Worm (Caenorhabditis elegans) whole organism, young adult: ENCODE data around the gene peli-1.

Source experiments
- B0336.3 ChIP-seq: fragments of 200-800 bp; sonication (Bioruptor generic); IDR thresholded peaks from 2 replicates; pipeline ENCODE4 v1.3.6; 2022; ENCODE audit warnings: missing genetic modification characterization, missing compliant biosample characterization
- him-1 ChIP-seq: sonication (generic microtip); optimal IDR thresholded peaks from 2 replicates; lab custom pipeline; 2016; ENCODE audit warnings: missing genotype, missing genetic modification reagents, missing genetic modification characterization, missing compliant biosample characterization
- xnd-1 ChIP-seq: sonication (generic microtip); optimal IDR thresholded peaks from 2 replicates; lab custom pipeline; 2016; ENCODE audit warnings: missing genotype, missing genetic modification reagents, missing genetic modification characterization, missing compliant biosample characterization

DNA sequence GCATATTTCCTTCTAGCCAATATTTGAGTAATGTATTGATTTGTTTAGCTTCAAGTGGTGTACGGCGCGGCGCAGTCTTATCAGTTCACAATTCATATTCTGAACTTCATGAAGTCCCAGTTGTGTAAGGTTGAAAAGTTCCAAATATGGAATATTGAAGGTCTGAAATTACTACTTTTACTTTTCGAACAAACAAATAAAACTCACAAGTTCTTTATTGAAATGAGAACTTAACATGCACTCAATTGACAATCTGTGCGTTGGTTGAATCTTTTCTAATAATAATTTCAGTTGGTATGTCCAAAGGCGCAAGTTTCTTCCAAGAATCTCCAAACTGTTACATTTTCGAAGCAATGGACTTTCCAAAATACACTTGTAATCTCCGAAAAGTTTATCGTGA is 53.2 kb downstream of the peli-1 start, which contains the start of gene C53A3.4:
- TF ChIP-seq him-1 (tag; lab: Kevin White, UChicago) (no peak), xnd-1 (tag; lab: Kevin White, UChicago) (no peak), B0336.3 (GFP tag; lab: Robert Waterston, UW) (no peak)
